Fruit fly (Drosophila melanogaster) whole organism, embryonic: ENCODE measurements around the gene vari.

Experiments
- CG1024 ChIP-seq: fragments of 200-800 bp; sonication (Bioruptor generic); IDR thresholded peaks from 2 replicates; pipeline ENCODE4 v1.3.6; 2022; ENCODE audit warnings: missing biosample characterization, missing genetic modification characterization
- CG10366 ChIP-seq: fragments of 200-800 bp; sonication (Bioruptor generic); IDR thresholded peaks from 2 replicates; pipeline ENCODE4 v1.3.6; 2022; ENCODE audit warnings: missing biosample characterization, missing genetic modification characterization
- CG10979 ChIP-seq: fragments of 200-800 bp; sonication (Bioruptor generic); optimal IDR thresholded peaks from 2 replicates; lab custom pipeline; 2018; ENCODE audit warnings: missing biosample characterization, mild to moderate bottlenecking, missing genetic modification characterization, moderate library complexity
- CG11093 ChIP-seq: fragments of 200-800 bp; sonication (Bioruptor generic); IDR thresholded peaks from 3 replicates; pipeline ENCODE4 v1.3.6; 2022; ENCODE audit warnings: missing biosample characterization, missing genetic modification characterization
- CG11456 ChIP-seq: fragments of 200-800 bp; sonication (Bioruptor generic); IDR thresholded peaks from 3 replicates; pipeline ENCODE4 v1.3.6; 2022; ENCODE audit warnings: missing biosample characterization, missing genetic modification characterization
- CG12104 ChIP-seq: fragments of 200-800 bp; sonication (Bioruptor generic); optimal IDR thresholded peaks from 3 replicates; lab custom pipeline; 2016; ENCODE audit warnings: missing biosample characterization, missing genetic modification characterization
- CG14014 ChIP-seq: fragments of 200-800 bp; sonication (Bioruptor generic); IDR thresholded peaks from 2 replicates; pipeline ENCODE4 v1.3.6; 2022; ENCODE audit warnings: missing biosample characterization, missing genetic modification characterization
- CG15514 ChIP-seq: fragments of 200-800 bp; sonication (Bioruptor generic); optimal IDR thresholded peaks from 3 replicates; lab custom pipeline; 2017; ENCODE audit warnings: missing biosample characterization, missing genetic modification characterization, mild to moderate bottlenecking, moderate library complexity, missing genetic modification reagents
- CG16813 ChIP-seq: fragments of 200-800 bp; sonication (Bioruptor generic); IDR thresholded peaks from 3 replicates; pipeline ENCODE4 v1.3.6; 2022; ENCODE audit warnings: missing biosample characterization, missing genetic modification characterization; ENCODE audit not compliant: partially characterized antibody
- CG16815 ChIP-seq: fragments of 200-800 bp; sonication (Bioruptor generic); optimal IDR thresholded peaks from 3 replicates; lab custom pipeline; 2017; ENCODE audit warnings: missing biosample characterization, mild to moderate bottlenecking, missing genetic modification characterization
- CG17568 ChIP-seq: fragments of 200-800 bp; sonication (Bioruptor generic); optimal IDR thresholded peaks from 2 replicates; lab custom pipeline; 2018; ENCODE audit warnings: missing biosample characterization, mild to moderate bottlenecking, missing genetic modification characterization, moderate library complexity
- CG18262 ChIP-seq: fragments of 200-800 bp; optimal IDR thresholded peaks from 3 replicates; lab custom pipeline; 2019; ENCODE audit warnings: missing biosample characterization, mild to moderate bottlenecking, missing genetic modification characterization, moderate library complexity
- CG18476 ChIP-seq: fragments of 200-800 bp; sonication (Bioruptor generic); optimal IDR thresholded peaks from 2 replicates; lab custom pipeline; 2016; ENCODE audit warnings: missing biosample characterization, mild to moderate bottlenecking, missing genetic modification characterization
- CG3065 ChIP-seq: fragments of 200-800 bp; sonication (Bioruptor generic); optimal IDR thresholded peaks from 2 replicates; lab custom pipeline; 2016; ENCODE audit warnings: missing biosample characterization, missing genetic modification characterization
- CG31224 ChIP-seq: fragments of 200-800 bp; sonication (Bioruptor generic); IDR thresholded peaks from 2 replicates; pipeline ENCODE4 v1.3.6; 2022; ENCODE audit warnings: missing biosample characterization, missing genetic modification characterization
- CG8281 ChIP-seq: fragments of 200-800 bp; sonication (Bioruptor generic); optimal IDR thresholded peaks from 2 replicates; lab custom pipeline; 2018; ENCODE audit warnings: missing biosample characterization, mild to moderate bottlenecking, missing genetic modification characterization, moderate library complexity
- CG8290 ChIP-seq, 3 experiments: fragments of 200-800 bp; sonication (Bioruptor generic); optimal IDR thresholded peaks; 2 replicates each; lab custom pipeline; 2016 to 2019; ENCODE audit warnings: missing biosample characterization in 3 of 3, missing genetic modification characterization in 3 of 3, mild to moderate bottlenecking in 2 of 3, moderate library complexity in 1 of 3
- CG8388 ChIP-seq: fragments of 200-800 bp; sonication (Bioruptor generic); optimal IDR thresholded peaks from 2 replicates; lab custom pipeline; 2019; ENCODE audit warnings: missing biosample characterization, mild to moderate bottlenecking, missing genetic modification characterization, moderate library complexity
- CG9215 ChIP-seq: fragments of 200-800 bp; sonication (Bioruptor generic); IDR thresholded peaks from 2 replicates; pipeline ENCODE4 v1.3.6; 2022; ENCODE audit warnings: missing biosample characterization, missing genetic modification characterization
- D ChIP-seq, 2 experiments: fragments of 200-800 bp in 1 of 2; fragments of >200 bp in 1 of 2; sonication (Bioruptor generic) in 1 of 2; optimal IDR thresholded peaks; 2 replicates in 1 of 2; 3 replicates in 1 of 2; lab custom pipeline; 2017; ENCODE audit warnings: mild to moderate bottlenecking in 1 of 2, missing biosample characterization in 1 of 2, missing genetic modification characterization in 1 of 2, missing genetic modification reagents in 1 of 2
- E2f1 ChIP-seq: fragments of 200-800 bp; sonication (Bioruptor generic); IDR thresholded peaks from 2 replicates; pipeline ENCODE4 v1.3.6; 2022; ENCODE audit warnings: missing biosample characterization, missing genetic modification characterization
- Fer3 ChIP-seq: fragments of 200-800 bp; sonication (Bioruptor generic); optimal IDR thresholded peaks from 2 replicates; lab custom pipeline; 2018; ENCODE audit warnings: missing biosample characterization, mild to moderate bottlenecking, missing genetic modification characterization, moderate library complexity
- Hsf ChIP-seq: fragments of 200-800 bp; sonication (Bioruptor generic); optimal IDR thresholded peaks from 3 replicates; lab custom pipeline; 2016; ENCODE audit warnings: missing biosample characterization, missing genetic modification characterization
- Mad ChIP-seq: fragments of 200-800 bp; sonication (Bioruptor generic); optimal IDR thresholded peaks from 2 replicates; lab custom pipeline; 2016; ENCODE audit warnings: missing biosample characterization, missing genetic modification characterization
- Opbp ChIP-seq: fragments of 200-800 bp; sonication (Bioruptor generic); IDR thresholded peaks from 3 replicates; pipeline ENCODE4 v1.3.6; 2022; ENCODE audit warnings: missing biosample characterization, missing genetic modification characterization; ENCODE audit not compliant: partially characterized antibody
- bsh ChIP-seq, 2 experiments: fragments of 200-800 bp; sonication (Bioruptor generic); optimal IDR thresholded peaks; 2 replicates each; lab custom pipeline; 2017 to 2018; ENCODE audit warnings: mild to moderate bottlenecking in 2 of 2, missing biosample characterization in 2 of 2, missing genetic modification characterization in 2 of 2, moderate library complexity in 1 of 2
- chinmo ChIP-seq: fragments of 200-800 bp; sonication (Bioruptor generic); IDR thresholded peaks from 4 replicates; pipeline ENCODE4 v1.3.6; 2022; ENCODE audit warnings: missing biosample characterization, missing genetic modification characterization; ENCODE audit not compliant: partially characterized antibody
- crol ChIP-seq: fragments of 200-800 bp; sonication (Bioruptor generic); IDR thresholded peaks from 2 replicates; pipeline ENCODE4 v1.3.6; 2022; ENCODE audit warnings: missing biosample characterization, missing genetic modification characterization
- dmrt99B ChIP-seq: fragments of 200-800 bp; sonication (Bioruptor generic); optimal IDR thresholded peaks from 2 replicates; lab custom pipeline; 2018; ENCODE audit warnings: missing biosample characterization, mild to moderate bottlenecking, missing genetic modification characterization, moderate library complexity
- dysf ChIP-seq: fragments of 200-800 bp; sonication (Bioruptor generic); IDR thresholded peaks from 3 replicates; pipeline ENCODE4 v1.3.6; 2022; ENCODE audit warnings: missing biosample characterization, missing genetic modification characterization
- eve ChIP-seq, 2 experiments: fragments of >200 bp; optimal IDR thresholded peaks; 2 replicates each; lab custom pipeline; 2017; ENCODE audit warnings: missing biosample characterization in 2 of 2, missing genetic modification characterization in 2 of 2
- hb ChIP-seq: fragments of 200-800 bp; sonication (Bioruptor generic); IDR thresholded peaks from 3 replicates; pipeline ENCODE4 v1.3.6; 2022; ENCODE audit warnings: missing biosample characterization, missing genetic modification characterization; ENCODE audit not compliant: partially characterized antibody
- insv ChIP-seq, 2 experiments: fragments of 200-800 bp; sonication (Bioruptor generic); optimal IDR thresholded peaks; 3 replicates each; lab custom pipeline; 2016 to 2018; ENCODE audit warnings: missing biosample characterization in 2 of 2, missing genetic modification characterization in 2 of 2
- kah ChIP-seq: fragments of 200-800 bp; sonication (Bioruptor generic); optimal IDR thresholded peaks from 2 replicates; lab custom pipeline; 2018; ENCODE audit warnings: missing biosample characterization, mild to moderate bottlenecking, missing genetic modification characterization
- knrl ChIP-seq: fragments of 200-800 bp; sonication (Bioruptor generic); IDR thresholded peaks from 3 replicates; pipeline ENCODE4 v1.3.6; 2022; ENCODE audit warnings: missing biosample characterization, missing genetic modification characterization; ENCODE audit not compliant: partially characterized antibody
- lov ChIP-seq, 2 experiments: fragments of 200-800 bp in 1 of 2; fragments of >200 bp in 1 of 2; sonication (Bioruptor generic) in 1 of 2; IDR thresholded peaks in 1 of 2; optimal IDR thresholded peaks in 1 of 2; 2 replicates in 1 of 2; 3 replicates in 1 of 2; pipeline versions ENCODE4 v1.3.6 to Lab custom; 2017 to 2022; ENCODE audit warnings: missing biosample characterization in 1 of 2, missing genetic modification characterization in 1 of 2
- mld ChIP-seq: fragments of 200-800 bp; sonication (Bioruptor generic); IDR thresholded peaks from 3 replicates; pipeline ENCODE4 v1.3.6; 2022; ENCODE audit warnings: missing biosample characterization, missing genetic modification characterization; ENCODE audit not compliant: partially characterized antibody
- nau ChIP-seq: fragments of 200-800 bp; sonication (Bioruptor generic); optimal IDR thresholded peaks from 3 replicates; lab custom pipeline; 2017; ENCODE audit warnings: missing biosample characterization, mild to moderate bottlenecking, missing genetic modification characterization, missing genetic modification reagents
- oc ChIP-seq: fragments of 200-800 bp; sonication (Bioruptor generic); optimal IDR thresholded peaks from 2 replicates; lab custom pipeline; 2018; ENCODE audit warnings: missing biosample characterization, mild to moderate bottlenecking, missing genetic modification characterization, moderate library complexity
- run ChIP-seq: fragments of 200-800 bp; sonication (Bioruptor generic); optimal IDR thresholded peaks from 3 replicates; lab custom pipeline; 2018; ENCODE audit warnings: missing biosample characterization, mild to moderate bottlenecking, missing genetic modification characterization
- seq ChIP-seq: fragments of 200-800 bp; sonication (Bioruptor generic); IDR thresholded peaks from 2 replicates; pipeline ENCODE4 v1.3.6; 2022; ENCODE audit warnings: missing biosample characterization, missing genetic modification characterization
- so ChIP-seq: fragments of 200-800 bp; sonication (Bioruptor generic); IDR thresholded peaks from 3 replicates; pipeline ENCODE4 v1.3.6; 2022; ENCODE audit warnings: missing biosample characterization, missing genetic modification characterization
- sug ChIP-seq: fragments of 200-800 bp; optimal IDR thresholded peaks from 2 replicates; lab custom pipeline; 2019; ENCODE audit warnings: missing biosample characterization, mild to moderate bottlenecking, missing genetic modification characterization, moderate library complexity
- tgo ChIP-seq: fragments of 200-800 bp; sonication (Bioruptor generic); IDR thresholded peaks from 3 replicates; pipeline ENCODE4 v1.3.6; 2022; ENCODE audit warnings: missing biosample characterization, missing genetic modification characterization
- tin ChIP-seq: fragments of 200-800 bp; sonication (Bioruptor generic); optimal IDR thresholded peaks from 3 replicates; lab custom pipeline; 2016; ENCODE audit warnings: missing biosample characterization, missing genetic modification characterization
- tna ChIP-seq: fragments of 200-800 bp; sonication (Bioruptor generic); IDR thresholded peaks from 2 replicates; pipeline ENCODE4 v1.3.6; 2022; ENCODE audit warnings: missing biosample characterization, missing genetic modification characterization; ENCODE audit not compliant: partially characterized antibody
- z ChIP-seq: fragments of 200-800 bp; sonication (Bioruptor generic); IDR thresholded peaks from 3 replicates; pipeline ENCODE4 v1.3.6; 2022; ENCODE audit warnings: missing biosample characterization, missing genetic modification characterization

Gene vari

DNA sequence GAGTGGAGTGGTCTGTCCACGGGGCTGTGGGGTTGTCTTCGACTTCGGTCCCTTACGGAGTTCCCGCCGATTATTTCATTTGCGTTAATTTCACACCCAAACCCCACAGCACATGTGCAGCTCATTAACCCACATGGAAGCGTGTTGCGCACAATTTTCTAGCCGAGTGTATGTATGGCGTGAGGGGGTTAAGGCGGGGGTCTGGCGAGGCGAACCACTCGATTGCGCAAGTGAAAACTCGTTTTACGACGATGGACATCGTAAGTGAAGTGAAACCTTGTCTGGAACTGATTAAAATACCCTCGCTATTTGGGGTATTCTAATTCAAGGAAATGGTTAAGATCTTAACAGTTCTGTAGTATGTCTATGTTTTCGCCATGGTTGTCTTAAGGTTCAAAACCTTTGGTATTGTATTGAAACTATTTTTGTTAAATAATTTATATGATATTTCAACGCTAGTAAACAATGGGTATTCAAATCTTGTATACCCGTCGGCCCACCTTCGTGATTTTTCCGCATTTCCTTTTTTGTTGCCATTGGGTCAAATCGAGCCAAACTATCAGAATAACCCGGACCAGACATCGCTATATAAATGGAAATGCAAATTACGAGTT, 14.3 kb upstream of the vari start (continued):
- TF ChIP-seq insv (GFP tag; optimal IDR thresholded peaks at IDR 0.05; lab: Kevin White, UChicago), result no peak
- TF ChIP-seq eve (GFP tag; optimal IDR thresholded peaks at IDR 0.05; lab: Kevin White, UChicago), result peak in 1 of 2 experiments; percentile 68
- peak; percentile 6 for TF ChIP-seq Hsf (GFP tag; lab: Kevin White, UChicago)
- TF ChIP-seq CG9215 (GFP tag; lab: Robert Waterston, UW), result 0 out of 2 replicates have a peak, but pooled peaks have one; percentile 16
- no peak for TF ChIP-seq CG8281 (tag; lab: Kevin White, UChicago)
- no peak for TF ChIP-seq CG16813
- no peak for TF ChIP-seq run (tag; lab: Kevin White, UChicago)
- peak; percentile 50; the same call in 1 of the 3 replicates for TF ChIP-seq dysf (GFP tag; lab: Robert Waterston, UW)
- no peak for TF ChIP-seq CG8290 (GFP tag; optimal IDR thresholded peaks at IDR 0.05; lab: Kevin White, UChicago)
- TF ChIP-seq CG8290 (tag; optimal IDR thresholded peaks at IDR 0.05; lab: Kevin White, UChicago), result no peak
- TF ChIP-seq Opbp (GFP tag; lab: Robert Waterston, UW), result no peak
- TF ChIP-seq CG17568, result peak; percentile 34
- TF ChIP-seq oc (tag; lab: Kevin White, UChicago), result peak; percentile 6
- no peak for TF ChIP-seq mld (GFP tag; lab: Robert Waterston, UW)
- TF ChIP-seq Mad (GFP tag; lab: Kevin White, UChicago), result no peak
- no peak for TF ChIP-seq D (optimal IDR thresholded peaks at IDR 0.05; lab: Kevin White, UChicago)
- peak; percentile 17 for TF ChIP-seq D (GFP tag; optimal IDR thresholded peaks at IDR 0.05; lab: Kevin White, UChicago)
- TF ChIP-seq CG8388 (GFP tag; lab: Kevin White, UChicago), result peak; percentile 35
- peak; percentile 17; the same call in 1 of the 3 replicates for TF ChIP-seq tgo (GFP tag; lab: Robert Waterston, UW)
- TF ChIP-seq so, result peak; percentile 64; the same call in 2 of the 3 replicates
- TF ChIP-seq CG18476, result peak; percentile 25
- peak; percentile 55 for TF ChIP-seq CG18262 (tag; lab: Kevin White, UChicago)
- no peak for TF ChIP-seq knrl (GFP tag; lab: Robert Waterston, UW)
- 0 out of 4 replicates have a peak, but pooled peaks have one; percentile 36 for TF ChIP-seq chinmo (GFP tag; lab: Robert Waterston, UW)
- TF ChIP-seq bsh (GFP tag; optimal IDR thresholded peaks at IDR 0.05; lab: Kevin White, UChicago), result peak; percentile 59 to 62
- TF ChIP-seq CG16815 (GFP tag; lab: Kevin White, UChicago), result no peak
- TF ChIP-seq CG10979 (tag; lab: Kevin White, UChicago), result peak; percentile 29
- peak; percentile 54; the same call in 1 of the 2 replicates for TF ChIP-seq CG10366 (GFP tag; lab: Robert Waterston, UW)
- peak; percentile 26; the same call in 1 of the 2 replicates for TF ChIP-seq seq (GFP tag; lab: Robert Waterston, UW)
- no peak for TF ChIP-seq CG31224 (GFP tag; lab: Robert Waterston, UW)
- TF ChIP-seq tna (GFP tag; lab: Robert Waterston, UW), result no peak
- no peak for TF ChIP-seq hb (GFP tag; lab: Robert Waterston, UW)
- peak; percentile 18 for TF ChIP-seq nau (GFP tag; lab: Kevin White, UChicago)
- TF ChIP-seq lov (optimal IDR thresholded peaks at IDR 0.05; lab: Kevin White, UChicago), result no peak
- no peak; the same call in 2 of the 3 replicates for TF ChIP-seq lov (GFP tag; IDR thresholded peaks at IDR 0.05; lab: Robert Waterston, UW)
- TF ChIP-seq CG15514 (GFP tag; lab: Kevin White, UChicago), result peak; percentile 13
- TF ChIP-seq CG12104 (GFP tag; lab: Kevin White, UChicago), result no peak
- TF ChIP-seq z (GFP tag; lab: Robert Waterston, UW), result no peak
- no peak for TF ChIP-seq CG11456
- TF ChIP-seq CG14014 (GFP tag; lab: Robert Waterston, UW), result 0 out of 2 replicates have a peak, but pooled peaks have one; percentile 32
- peak; percentile 55; the same call in 1 of the 2 replicates for TF ChIP-seq E2f1
- peak; percentile 82 for TF ChIP-seq crol
- TF ChIP-seq CG3065, result no peak
- TF ChIP-seq CG11093 (GFP tag; lab: Robert Waterston, UW), result peak; percentile 36; the same call in 1 of the 3 replicates
- TF ChIP-seq kah (GFP tag; lab: Kevin White, UChicago), result no peak
- peak; percentile 16 for TF ChIP-seq tin (GFP tag; lab: Kevin White, UChicago)
- TF ChIP-seq CG1024 (GFP tag; lab: Robert Waterston, UW), result no peak
- peak; percentile 83 for TF ChIP-seq dmrt99B (tag; lab: Kevin White, UChicago)
- TF ChIP-seq sug (tag; lab: Kevin White, UChicago), result no peak
- peak; percentile 41 for TF ChIP-seq Fer3 (tag; lab: Kevin White, UChicago)
